Worm (Caenorhabditis elegans) whole organism, early embryonic: Measurements from ENCODE around the gene cec-3.

Experiments
- B0310.2 ChIP-seq: sonication (generic microtip); optimal IDR thresholded peaks from 2 replicates; lab custom pipeline; 2016; ENCODE audit warnings: mild to moderate bottlenecking, missing genetic modification characterization, missing compliant biosample characterization
- F13C5.2 ChIP-seq: sonication (generic microtip); optimal IDR thresholded peaks from 2 replicates; lab custom pipeline; 2017; ENCODE audit warnings: mild to moderate bottlenecking, missing genetic modification characterization, inconsistent platforms, missing compliant biosample characterization
- aly-1 ChIP-seq: sonication (generic microtip); optimal IDR thresholded peaks from 2 replicates; lab custom pipeline; 2016; ENCODE audit warnings: missing genetic modification characterization, missing compliant biosample characterization
- ama-1 ChIP-seq: fragments of 150-350 bp; optimal IDR thresholded peaks from 2 replicates; lab custom pipeline; 2014
- ceh-13 ChIP-seq: fragments of 200-800 bp; sonication (Bioruptor generic); optimal IDR thresholded peaks from 2 replicates; lab custom pipeline; 2018; ENCODE audit warnings: mild to moderate bottlenecking, missing genetic modification characterization, missing compliant biosample characterization
- ceh-36 ChIP-seq: sonication (generic microtip); optimal IDR thresholded peaks from 2 replicates; lab custom pipeline; 2016; ENCODE audit warnings: missing genetic modification characterization, inconsistent platforms, missing compliant biosample characterization
- ets-7 ChIP-seq: sonication (generic microtip); optimal IDR thresholded peaks from 2 replicates; lab custom pipeline; 2016; ENCODE audit warnings: missing genotype, missing genetic modification characterization, missing compliant biosample characterization
- flt-1 ChIP-seq: fragments of 200-800 bp; sonication (Bioruptor generic); IDR thresholded peaks from 2 replicates; pipeline ENCODE4 v1.3.6; 2022; ENCODE audit warnings: missing genetic modification characterization, missing compliant biosample characterization
- hmbx-1 ChIP-seq: sonication (generic microtip); optimal IDR thresholded peaks from 2 replicates; lab custom pipeline; 2016; ENCODE audit warnings: mild to moderate bottlenecking, missing genetic modification characterization, missing compliant biosample characterization
- hmg-4 ChIP-seq: fragments of 200-800 bp; sonication (Bioruptor generic); optimal IDR thresholded peaks from 2 replicates; lab custom pipeline; 2018; ENCODE audit warnings: mild to moderate bottlenecking, missing genetic modification characterization, missing compliant biosample characterization
- hnd-1 ChIP-seq: sonication (generic microtip); optimal IDR thresholded peaks from 2 replicates; lab custom pipeline; 2016; ENCODE audit warnings: missing genetic modification characterization, missing compliant biosample characterization
- pes-1 ChIP-seq: fragments of 200-800 bp; sonication (Bioruptor generic); IDR thresholded peaks from 2 replicates; pipeline ENCODE4 v1.3.6; 2022; ENCODE audit warnings: missing genetic modification reagents, missing genetic modification characterization, missing compliant biosample characterization
- scrt-1 ChIP-seq: fragments of 200-800 bp; sonication (Bioruptor generic); IDR thresholded peaks from 2 replicates; pipeline ENCODE4 v1.3.6; 2022; ENCODE audit warnings: missing genetic modification characterization, missing compliant biosample characterization
- sea-1 ChIP-seq: fragments of 200-800 bp; sonication (Bioruptor generic); conservative IDR thresholded peaks from 2 replicates; pipeline ENCODE4 v1.3.6; 2022; ENCODE audit warnings: missing genetic modification characterization, missing compliant biosample characterization
- tbx-11 ChIP-seq: fragments of 200-800 bp; sonication (Bioruptor generic); IDR thresholded peaks from 2 replicates; pipeline ENCODE4 v1.3.6; 2022; ENCODE audit warnings: missing genetic modification characterization, missing compliant biosample characterization
- tbx-37 ChIP-seq: fragments of 200-800 bp; sonication (Bioruptor generic); conservative IDR thresholded peaks from 2 replicates; pipeline ENCODE4 v1.3.6; 2022; ENCODE audit warnings: missing genetic modification reagents, missing genetic modification characterization, missing compliant biosample characterization
- tra-4 ChIP-seq: sonication (generic microtip); optimal IDR thresholded peaks from 2 replicates; lab custom pipeline; 2017; ENCODE audit warnings: missing genetic modification characterization, missing compliant biosample characterization

Gene cec-3

ce11 chrII:7891869-7892615, 34.6 kb upstream of the cec-3 start:
- TF ChIP-seq ama-1 (lab: Kevin White, UChicago) (no peak), scrt-1 (no peak), aly-1 (tag; lab: Kevin White, UChicago) (no peak), pes-1 (GFP tag; lab: Robert Waterston, UW) (no peak), ets-7 (tag; lab: Kevin White, UChicago) (no peak), hmg-4 (GFP tag; lab: Kevin White, UChicago) (no peak), tbx-37 (GFP tag; lab: Robert Waterston, UW) (no peak), flt-1 (GFP tag; lab: Robert Waterston, UW) (no peak), tra-4 (tag; lab: Kevin White, UChicago) (no peak), hnd-1 (tag; lab: Kevin White, UChicago) (no peak)

ce11 chrII:7889321-7889720, 31.9 kb upstream of the cec-3 start:
- TF ChIP-seq ama-1 (lab: Kevin White, UChicago) = no peak
- TF ChIP-seq tbx-37 (GFP tag; lab: Robert Waterston, UW) = no peak
- no peak for TF ChIP-seq tra-4 (tag; lab: Kevin White, UChicago)
- no peak for TF ChIP-seq aly-1 (tag; lab: Kevin White, UChicago)
- no peak for TF ChIP-seq flt-1 (GFP tag; lab: Robert Waterston, UW)
- no peak for TF ChIP-seq scrt-1
- no peak for TF ChIP-seq pes-1 (GFP tag; lab: Robert Waterston, UW)
- TF ChIP-seq B0310.2 (tag; lab: Kevin White, UChicago) = no peak
- TF ChIP-seq sea-1 (GFP tag; lab: Robert Waterston, UW) = no peak

- TF ChIP-seq pes-1 (GFP tag; lab: Robert Waterston, UW) = no peak
- no peak for TF ChIP-seq ceh-36
- no peak for TF ChIP-seq hmbx-1
- no peak for TF ChIP-seq ama-1 (lab: Kevin White, UChicago)
- no peak for TF ChIP-seq scrt-1
- no peak for TF ChIP-seq aly-1 (tag; lab: Kevin White, UChicago)
- no peak for TF ChIP-seq hnd-1 (tag; lab: Kevin White, UChicago)
- TF ChIP-seq hmg-4 (GFP tag; lab: Kevin White, UChicago) = no peak
- TF ChIP-seq sea-1 (GFP tag; lab: Robert Waterston, UW) = no peak
- no peak for TF ChIP-seq flt-1 (GFP tag; lab: Robert Waterston, UW)
- TF ChIP-seq ceh-13 (GFP tag; lab: Kevin White, UChicago) = no peak
These were observed 31.4 kb upstream of the cec-3 start for ce11 chrII:7888759-7889158.

- TF ChIP-seq flt-1 (GFP tag; lab: Robert Waterston, UW) (no peak), tra-4 (tag; lab: Kevin White, UChicago) (no peak), aly-1 (tag; lab: Kevin White, UChicago) (no peak), B0310.2 (tag; lab: Kevin White, UChicago) (no peak), hmg-4 (GFP tag; lab: Kevin White, UChicago) (no peak), ets-7 (tag; lab: Kevin White, UChicago) (no peak), tbx-37 (GFP tag; lab: Robert Waterston, UW) (no peak), pes-1 (GFP tag; lab: Robert Waterston, UW) (no peak), F13C5.2 (tag; lab: Kevin White, UChicago) (no peak), ceh-13 (GFP tag; lab: Kevin White, UChicago) (no peak), sea-1 (GFP tag; lab: Robert Waterston, UW) (no peak), ceh-36 (no peak)
These were observed 29.9 kb upstream of the cec-3 start for ce11 chrII:7887295-7887694.

- TF ChIP-seq ets-7 (tag; lab: Kevin White, UChicago) (no peak), aly-1 (tag; lab: Kevin White, UChicago) (no peak)
These were observed 27.5 kb upstream of the cec-3 start for ce11 chrII:7884898-7885297.

ce11 chrII:7883163-7883562, 25.8 kb upstream of the cec-3 start:
- TF ChIP-seq sea-1 (GFP tag; lab: Robert Waterston, UW) (0 out of 2 replicates have a peak, but pooled peaks have one; percentile 43), tbx-11 (peak; percentile 64)

- no peak for TF ChIP-seq ceh-13 (GFP tag; lab: Kevin White, UChicago)
- TF ChIP-seq hnd-1 (tag; lab: Kevin White, UChicago) = no peak
- TF ChIP-seq F13C5.2 (tag; lab: Kevin White, UChicago) = no peak
These were observed 23.0 kb upstream of the cec-3 start, which contains the start of gene perm-1 for ce11 chrII:7880373-7880862. Gene perm-1, plus strand, starts transcription at chrII:7880812.

ce11 chrII:7879266-7879718, 21.9 kb upstream of the cec-3 start, which contains the start of the genes vha-4 and T01H3.5:
Gene vha-4, minus strand, starts transcription at chrII:7879316.
Gene T01H3.5, plus strand, starts transcription at chrII:7879616.
- TF ChIP-seq ets-7 (tag; lab: Kevin White, UChicago) (no peak), F13C5.2 (tag; lab: Kevin White, UChicago) (no peak), sea-1 (GFP tag; lab: Robert Waterston, UW) (no peak), hmg-4 (GFP tag; lab: Kevin White, UChicago) (no peak), hnd-1 (tag; lab: Kevin White, UChicago) (no peak), tra-4 (tag; lab: Kevin White, UChicago) (no peak)
